Fruit fly (Drosophila melanogaster): ENCODE results near the gene kuz.
A peak's percentile ranks its signal among the peaks of the same experiment; 100 is the strongest.

Gene kuz

DNA sequence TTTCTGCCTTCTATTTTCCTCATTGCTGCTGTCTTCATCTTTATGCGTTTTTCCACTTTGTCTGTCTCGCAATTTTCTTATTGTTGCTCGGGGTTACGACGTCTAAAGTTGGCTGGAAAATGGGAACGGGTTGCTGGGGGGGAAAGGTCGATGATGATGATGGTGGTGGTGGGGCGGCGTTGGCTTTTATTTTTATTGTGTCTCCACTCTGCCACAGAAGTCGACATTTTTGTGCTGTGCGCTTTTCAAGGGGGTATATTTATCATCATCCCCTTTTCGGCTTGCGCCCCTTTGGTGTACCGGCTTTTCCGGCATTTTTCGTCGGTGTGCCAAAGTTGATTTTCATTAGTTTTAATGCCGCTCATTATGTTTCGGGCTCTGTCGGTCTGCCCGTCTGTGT lies 5.5 kb downstream of the kuz start:
- TF ChIP-seq CTCF (optimal IDR thresholded peaks at IDR 0.05), result no peak
- no peak for TF ChIP-seq CG8478 (optimal IDR thresholded peaks at IDR 0.05)

DNA sequence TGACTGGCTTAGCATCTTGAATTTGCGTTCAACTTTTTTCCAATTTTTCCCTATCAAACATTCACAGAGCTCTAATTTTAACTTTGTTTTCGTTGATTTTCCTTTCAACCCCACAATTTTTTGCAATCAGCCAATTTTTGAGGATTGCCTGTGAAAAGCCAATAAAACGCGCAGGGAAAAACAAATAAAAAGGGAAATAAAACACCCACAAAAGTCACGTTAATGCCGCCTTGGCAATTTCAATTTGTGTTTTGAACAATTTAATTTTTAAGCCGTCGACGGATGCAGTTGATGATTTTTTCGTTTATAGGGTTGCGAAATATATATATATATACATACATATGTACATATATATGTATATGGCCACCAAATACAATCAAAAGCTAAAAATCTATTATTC lies 19.0 kb downstream of the kuz start:
- no peak for TF ChIP-seq CTCF (optimal IDR thresholded peaks at IDR 0.05)
- TF ChIP-seq CG8478 (optimal IDR thresholded peaks at IDR 0.05), result no peak

DNA sequence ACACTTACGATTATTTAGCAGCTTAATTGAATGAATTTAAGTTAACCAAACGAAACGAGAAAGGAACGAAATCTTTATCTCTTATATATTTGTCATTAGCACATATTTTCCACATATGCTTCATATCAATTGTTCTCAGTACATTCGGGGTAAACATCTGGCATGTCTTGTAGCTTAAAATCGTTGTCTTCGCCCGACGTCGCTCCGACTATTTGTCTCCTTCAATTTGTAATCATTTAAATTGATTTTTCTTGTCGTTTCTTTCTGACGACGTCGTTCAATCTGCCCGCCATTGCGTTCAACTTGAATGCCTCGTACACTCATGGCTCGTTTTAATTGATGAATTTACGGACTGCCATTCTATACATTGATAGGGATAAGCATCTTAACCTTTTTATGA lies 20.1 kb downstream of the kuz start:
- no peak for TF ChIP-seq CG8478 (optimal IDR thresholded peaks at IDR 0.05)
- TF ChIP-seq CTCF (optimal IDR thresholded peaks at IDR 0.05), result no peak

DNA sequence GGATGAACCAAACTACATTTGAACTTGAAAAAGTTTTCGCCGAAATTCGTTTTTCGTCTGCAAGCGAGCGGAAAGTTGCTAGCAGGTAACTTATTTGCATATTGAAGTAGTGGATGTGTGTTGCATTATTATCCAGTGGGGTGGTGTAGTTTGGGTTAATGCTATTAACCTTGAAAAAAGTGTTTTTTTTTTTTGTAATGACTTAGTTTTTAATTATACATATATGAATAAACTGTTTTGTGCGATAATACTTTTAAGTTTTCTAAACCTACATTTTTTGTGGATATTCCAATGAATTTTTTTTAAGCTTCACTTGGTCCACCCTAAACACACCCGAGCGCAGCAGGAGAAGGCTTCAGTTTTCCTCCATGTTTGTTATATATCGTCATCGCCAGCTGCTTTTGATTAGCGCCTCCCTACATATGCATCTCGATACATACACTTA lies 21.1 kb downstream of the kuz start:
- TF ChIP-seq CTCF (optimal IDR thresholded peaks at IDR 0.05) (no peak), CG8478 (optimal IDR thresholded peaks at IDR 0.05) (no peak)

DNA sequence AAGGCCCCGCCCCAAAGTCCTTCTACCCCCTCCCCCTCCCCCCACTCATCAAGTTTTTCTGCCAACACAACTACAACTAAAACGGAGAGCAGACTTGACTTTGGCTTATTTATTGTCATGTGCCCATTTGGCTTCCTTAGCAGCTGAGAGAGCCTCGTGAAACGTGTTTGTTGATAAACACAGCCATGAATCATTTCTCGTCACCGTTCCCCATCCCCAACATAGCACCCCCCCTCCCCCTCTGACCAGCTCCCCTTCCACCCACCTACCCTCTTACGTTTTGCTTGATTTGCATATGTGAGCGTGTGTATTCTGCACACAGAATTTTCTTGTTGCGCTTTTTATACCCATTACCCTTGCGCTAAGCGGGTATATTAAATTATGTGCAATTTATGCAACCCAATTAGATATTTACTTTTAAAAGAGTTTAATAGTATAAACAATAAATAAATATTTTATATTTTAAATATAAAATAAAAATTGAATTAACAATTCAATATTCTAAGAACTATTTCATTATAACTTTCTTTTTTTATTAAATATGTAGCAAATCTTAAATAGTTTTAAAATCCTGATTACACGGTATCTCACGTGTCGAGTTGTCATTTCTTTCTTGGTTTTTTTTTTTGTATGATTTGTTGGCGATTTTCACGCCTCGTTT lies 22.0 kb downstream of the kuz start:
- no peak for TF ChIP-seq CTCF (optimal IDR thresholded peaks at IDR 0.05)
- no peak for TF ChIP-seq CG8478 (optimal IDR thresholded peaks at IDR 0.05)

DNA sequence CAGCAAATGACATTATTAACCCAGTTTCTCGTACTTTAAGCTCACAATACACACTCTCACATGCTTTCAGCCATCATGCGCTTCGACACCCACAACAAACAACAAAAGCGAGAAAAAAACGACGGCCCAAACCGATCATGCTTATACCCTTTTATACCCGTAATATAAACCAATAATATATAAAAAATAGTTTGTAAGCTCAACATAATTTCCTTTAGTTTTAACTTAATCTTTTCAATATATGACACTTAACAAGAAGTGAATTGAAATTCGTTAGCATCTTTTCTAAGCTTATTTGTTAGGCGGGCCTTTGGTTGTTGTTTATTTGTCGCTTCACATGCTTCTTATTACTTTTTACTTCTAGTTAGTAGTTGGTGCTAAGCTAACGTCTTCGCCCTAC lies 36.7 kb downstream of the kuz start:
- TF ChIP-seq CG8478 (optimal IDR thresholded peaks at IDR 0.05), result no peak
- TF ChIP-seq CTCF (optimal IDR thresholded peaks at IDR 0.05), result no peak

DNA sequence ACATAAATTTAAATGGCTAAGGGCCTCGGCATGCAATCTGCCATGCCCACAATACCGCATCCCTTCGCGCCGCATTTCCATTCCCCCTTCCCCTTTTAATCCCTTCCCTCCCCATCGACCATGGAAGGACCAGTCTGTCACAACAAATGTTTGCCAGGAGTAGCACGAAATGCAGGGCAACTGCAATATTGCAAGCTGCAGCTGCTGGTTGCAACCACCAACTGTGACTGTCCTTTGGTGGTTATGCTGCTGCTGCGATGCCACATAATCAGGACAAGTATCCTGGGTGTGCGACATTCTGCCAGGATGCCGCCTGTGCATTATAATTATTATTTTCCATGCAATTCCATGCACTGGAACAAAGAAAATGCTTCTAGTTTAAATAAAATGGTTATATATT lies 41.5 kb downstream of the kuz start:
- TF ChIP-seq CG8478 (optimal IDR thresholded peaks at IDR 0.05), result no peak
- TF ChIP-seq CTCF (optimal IDR thresholded peaks at IDR 0.05), result no peak

DNA sequence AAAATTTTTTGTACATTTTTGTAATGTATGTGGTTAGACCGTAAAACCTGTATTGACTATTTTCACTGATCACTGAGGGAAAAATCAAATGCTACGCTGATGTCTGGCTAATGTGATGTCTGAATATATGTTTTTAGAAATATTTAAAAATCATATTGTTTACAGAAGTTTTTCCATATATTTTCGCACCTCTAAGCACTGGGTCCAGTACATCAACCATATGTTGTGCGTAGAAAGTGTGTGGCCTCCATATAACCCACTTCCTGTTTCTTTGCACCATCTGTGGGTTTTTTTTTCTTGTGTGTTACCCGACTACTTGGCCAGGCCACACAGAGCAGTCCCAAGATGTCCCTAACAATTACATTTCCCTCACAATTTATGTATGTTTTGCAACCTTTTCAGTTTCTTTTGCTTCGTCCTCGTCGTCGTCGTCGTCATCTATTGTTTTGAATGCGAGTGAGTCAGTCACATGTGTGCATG lies 47.2 kb downstream of the kuz start, which contains the start of gene CG9254:
Gene CG9254, minus strand, starts transcription at position 51 of the 480 bp plus-strand sequence.
- no peak for TF ChIP-seq CG8478 (optimal IDR thresholded peaks at IDR 0.05)
- no peak for TF ChIP-seq CTCF (optimal IDR thresholded peaks at IDR 0.05)

DNA sequence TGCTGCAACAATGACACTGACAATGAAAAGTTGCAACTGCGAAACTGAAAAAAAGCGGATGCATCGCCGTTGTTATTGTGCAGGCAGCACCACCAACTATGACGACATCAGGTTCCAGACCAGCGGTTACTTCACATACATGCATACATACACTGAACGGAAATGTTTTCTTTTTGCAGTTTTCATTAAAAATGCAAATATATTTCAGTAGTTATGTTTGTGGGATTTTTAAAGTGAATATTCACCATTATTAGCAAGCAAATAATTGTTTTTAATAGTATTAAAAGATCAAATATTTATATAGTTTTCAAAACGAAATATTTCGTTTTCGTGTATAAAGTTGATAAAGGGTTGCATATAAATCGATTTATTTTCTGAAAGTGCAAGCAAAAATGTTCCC lies 61.9 kb downstream of the kuz start:
- no peak for TF ChIP-seq CTCF (optimal IDR thresholded peaks at IDR 0.05)
- no peak for TF ChIP-seq CG8478 (optimal IDR thresholded peaks at IDR 0.05)

DNA sequence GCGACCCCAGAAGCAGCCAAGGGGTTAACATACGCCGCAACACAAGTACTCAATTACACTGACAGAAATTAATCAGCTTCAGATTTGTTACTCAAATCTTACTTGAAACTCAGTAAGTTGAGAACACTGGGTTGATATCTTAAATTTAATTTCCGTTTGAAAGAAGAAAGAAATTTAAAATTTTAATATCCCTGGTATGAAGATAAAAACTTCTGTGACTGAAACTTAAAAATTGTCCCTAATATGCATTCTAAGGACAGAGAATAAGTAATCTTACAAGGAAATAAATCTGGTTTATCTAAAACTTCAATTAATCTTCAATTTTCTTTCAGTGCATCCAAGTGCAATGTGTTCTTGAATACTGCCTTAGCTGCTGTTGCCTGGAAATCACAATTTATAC lies 63.8 kb downstream of the kuz start:
- TF ChIP-seq CG8478 (optimal IDR thresholded peaks at IDR 0.05), result no peak
- TF ChIP-seq CTCF (optimal IDR thresholded peaks at IDR 0.05), result no peak

DNA sequence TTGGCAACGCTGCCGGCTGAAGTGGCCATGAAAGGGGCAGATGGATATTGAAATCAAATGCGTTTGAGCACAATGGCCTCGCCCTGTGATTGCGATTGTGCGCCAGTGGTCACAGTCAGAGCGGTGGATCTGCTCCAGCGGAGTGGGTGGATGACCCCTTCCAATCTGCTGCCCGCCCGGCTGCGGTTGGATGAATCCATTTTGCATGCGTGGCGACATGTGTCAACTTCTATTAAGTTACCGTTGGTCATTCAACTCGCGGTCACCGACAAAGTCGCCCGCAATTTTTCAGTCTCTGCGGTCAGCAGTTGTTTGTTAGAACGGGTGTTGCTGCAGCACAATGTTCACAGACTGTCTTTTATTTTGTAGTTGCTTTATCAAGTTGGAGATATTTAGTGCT lies 65.7 kb downstream of the kuz start:
- no peak for TF ChIP-seq CG8478 (optimal IDR thresholded peaks at IDR 0.05)
- TF ChIP-seq CTCF (optimal IDR thresholded peaks at IDR 0.05), result no peak

DNA sequence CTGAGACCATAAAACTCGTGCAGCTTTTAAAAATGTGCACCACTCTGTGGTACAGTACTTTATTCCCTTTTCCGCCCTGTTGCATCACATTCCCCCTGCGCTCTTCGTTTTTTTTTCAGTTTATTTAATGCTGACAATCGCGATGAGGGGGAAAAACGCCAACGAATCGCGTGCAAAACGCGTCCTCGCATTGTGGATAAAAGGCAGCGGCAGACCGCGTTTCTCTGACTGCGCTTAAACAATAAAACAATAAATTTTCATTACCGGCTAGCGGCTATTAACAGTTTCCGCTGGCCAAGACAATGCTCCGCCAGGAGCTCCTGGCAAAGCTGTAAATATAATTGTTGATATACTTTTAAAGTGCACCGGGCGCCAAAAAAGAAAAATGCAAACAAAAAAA lies 80.0 kb downstream of the kuz start:
- TF ChIP-seq CTCF (optimal IDR thresholded peaks at IDR 0.05), result no peak
- TF ChIP-seq CG8478 (optimal IDR thresholded peaks at IDR 0.05), result no peak

DNA sequence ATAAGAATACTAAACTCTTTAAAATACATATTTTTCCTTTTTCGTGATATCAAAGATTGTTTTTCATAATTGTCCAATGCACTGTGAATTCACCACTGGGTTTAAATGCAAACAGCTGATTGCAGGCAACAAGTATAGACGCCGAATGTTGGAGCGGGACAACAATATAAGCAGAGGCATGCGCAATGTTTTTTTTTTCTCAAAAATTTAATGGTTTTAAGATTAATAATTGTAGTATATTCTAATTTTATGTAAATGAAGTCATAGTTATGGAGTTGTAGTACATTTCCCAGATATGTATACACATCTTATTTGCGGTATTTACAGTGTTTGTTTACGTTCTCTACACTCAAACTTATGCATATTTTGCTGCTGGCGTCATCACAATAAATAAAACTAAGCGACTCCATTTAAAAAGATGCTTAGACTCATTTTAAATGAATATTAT lies 90.6 kb downstream of the kuz start:
- TF ChIP-seq CG8478 (optimal IDR thresholded peaks at IDR 0.05) (no peak), CTCF (optimal IDR thresholded peaks at IDR 0.05) (no peak)

DNA sequence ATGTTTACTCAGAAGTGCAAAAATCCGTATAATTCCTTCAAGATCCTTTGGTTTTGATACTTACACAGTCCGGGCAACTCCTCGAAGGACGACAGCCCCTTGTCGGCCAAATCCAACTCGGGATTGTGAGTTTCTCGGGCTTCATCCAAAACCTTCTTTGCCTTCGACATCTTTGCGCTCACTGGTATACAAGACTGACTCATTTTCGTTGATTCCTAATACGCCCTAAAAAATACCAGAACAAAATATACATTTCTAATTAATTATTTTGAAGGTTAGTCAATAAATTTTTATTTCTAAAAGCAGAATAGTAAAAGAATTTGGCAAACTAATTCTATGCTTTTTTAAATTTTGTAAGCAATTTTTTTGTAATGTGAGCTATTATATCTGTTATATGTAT lies 91.1 kb downstream of the kuz start:
- TF ChIP-seq CTCF (optimal IDR thresholded peaks at IDR 0.05) (no peak), CG8478 (optimal IDR thresholded peaks at IDR 0.05) (no peak)

DNA sequence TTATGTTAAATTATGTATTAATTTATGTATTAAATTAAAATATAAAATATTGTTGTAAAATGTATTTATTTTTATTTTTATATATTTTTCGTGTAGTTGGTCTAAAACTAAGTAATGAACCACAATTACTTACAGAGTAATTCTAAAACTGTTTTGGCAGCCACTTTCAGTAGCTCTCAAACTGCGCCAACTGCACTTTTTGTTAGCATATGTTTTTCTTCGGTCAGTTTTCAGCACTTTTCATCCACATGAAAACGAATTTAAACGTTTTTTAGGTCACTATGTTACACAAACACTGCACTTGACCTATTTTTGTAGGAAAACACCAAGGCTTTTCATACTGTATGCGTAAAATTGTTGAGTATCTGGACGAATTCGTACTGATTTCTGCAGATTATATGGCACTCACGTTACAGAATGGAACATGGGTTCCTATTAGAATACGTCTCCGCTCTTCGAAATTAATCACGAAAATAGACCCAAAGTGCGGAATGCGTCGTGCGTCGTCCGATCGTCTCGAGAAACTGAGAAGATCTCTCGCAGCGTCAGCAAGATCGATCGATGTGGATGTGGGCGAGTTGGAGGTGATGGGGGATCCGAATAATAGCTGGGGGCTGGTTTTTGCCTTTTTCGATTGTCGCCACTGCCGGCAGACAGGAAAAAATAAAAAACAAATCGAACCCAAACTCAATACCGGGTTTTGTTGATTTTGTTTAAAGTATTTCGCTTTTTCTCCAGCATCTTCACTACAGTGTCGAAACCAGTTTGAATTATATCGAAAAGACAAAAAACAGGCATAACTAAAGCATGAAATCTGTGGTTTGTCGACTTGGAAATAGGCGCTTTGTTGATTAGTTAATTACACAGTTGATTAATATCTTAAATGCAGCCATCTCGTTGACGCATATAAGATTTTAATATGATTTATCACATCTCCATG lies 92.2 kb downstream of the kuz start, which contains the start of gene ics:
Gene ics, minus strand, starts transcription at position 716 of the 940 bp plus-strand sequence.
- TF ChIP-seq CG8478 (optimal IDR thresholded peaks at IDR 0.05), result no peak
- peak; percentile 4 to 32 for TF ChIP-seq CTCF (optimal IDR thresholded peaks at IDR 0.05)
